Fruit fly (Drosophila melanogaster): Measurements from ENCODE around the gene Sol1.

The Sol1 gene

DNA sequence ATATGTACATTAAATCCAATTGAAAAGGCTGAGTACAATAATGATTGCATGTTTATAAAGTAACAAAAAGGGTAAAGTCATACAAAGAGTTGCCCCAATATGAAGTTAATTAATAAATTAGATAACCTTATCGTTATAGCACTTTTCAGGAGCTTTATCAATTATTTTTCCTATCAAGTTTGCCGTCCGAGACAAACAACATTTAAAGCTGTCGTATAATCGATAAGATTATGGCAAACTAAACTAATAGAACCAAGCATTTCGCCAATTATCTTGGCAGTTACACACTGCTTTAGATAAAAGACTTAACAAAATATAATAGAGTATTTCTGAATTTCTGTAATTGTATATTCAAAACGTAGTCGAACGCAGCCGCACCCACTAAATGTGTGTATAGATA is 19.1 kb downstream of the Sol1 start:
- TF ChIP-seq kay (GFP tag; ENCODE audit: borderline replicate concordance): peak; percentile 77
- TF ChIP-seq CG14711 (tag; optimal IDR thresholded peaks at IDR 0.05): no peak
- TF ChIP-seq Hr96 (GFP tag; optimal IDR thresholded peaks at IDR 0.05): no peak

DNA sequence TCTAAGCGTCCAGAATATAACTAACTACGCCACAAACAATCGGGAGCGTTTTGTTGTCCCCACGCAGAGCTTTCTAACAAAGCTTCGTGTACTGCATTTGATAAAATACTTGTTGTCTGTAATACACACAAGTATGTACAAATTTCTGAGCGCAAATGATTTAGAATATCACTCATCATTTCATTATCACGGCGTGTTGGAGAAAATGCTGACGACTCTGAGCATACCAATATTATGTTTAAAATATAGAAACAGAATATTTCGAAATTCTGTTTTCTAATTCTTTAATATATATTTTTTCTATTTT is 19.8 kb downstream of the Sol1 start, which contains the start of gene Cyp9f2:
Gene Cyp9f2 (minus strand): TSS at position 101 of the 307 bp plus-strand sequence.
- no peak for TF ChIP-seq CG7045 (GFP tag; optimal IDR thresholded peaks at IDR 0.05)
- no peak for TF ChIP-seq CG11617 (GFP tag; optimal IDR thresholded peaks at IDR 0.05)
- TF ChIP-seq cic (GFP tag; optimal IDR thresholded peaks at IDR 0.05): peak; percentile 69

DNA sequence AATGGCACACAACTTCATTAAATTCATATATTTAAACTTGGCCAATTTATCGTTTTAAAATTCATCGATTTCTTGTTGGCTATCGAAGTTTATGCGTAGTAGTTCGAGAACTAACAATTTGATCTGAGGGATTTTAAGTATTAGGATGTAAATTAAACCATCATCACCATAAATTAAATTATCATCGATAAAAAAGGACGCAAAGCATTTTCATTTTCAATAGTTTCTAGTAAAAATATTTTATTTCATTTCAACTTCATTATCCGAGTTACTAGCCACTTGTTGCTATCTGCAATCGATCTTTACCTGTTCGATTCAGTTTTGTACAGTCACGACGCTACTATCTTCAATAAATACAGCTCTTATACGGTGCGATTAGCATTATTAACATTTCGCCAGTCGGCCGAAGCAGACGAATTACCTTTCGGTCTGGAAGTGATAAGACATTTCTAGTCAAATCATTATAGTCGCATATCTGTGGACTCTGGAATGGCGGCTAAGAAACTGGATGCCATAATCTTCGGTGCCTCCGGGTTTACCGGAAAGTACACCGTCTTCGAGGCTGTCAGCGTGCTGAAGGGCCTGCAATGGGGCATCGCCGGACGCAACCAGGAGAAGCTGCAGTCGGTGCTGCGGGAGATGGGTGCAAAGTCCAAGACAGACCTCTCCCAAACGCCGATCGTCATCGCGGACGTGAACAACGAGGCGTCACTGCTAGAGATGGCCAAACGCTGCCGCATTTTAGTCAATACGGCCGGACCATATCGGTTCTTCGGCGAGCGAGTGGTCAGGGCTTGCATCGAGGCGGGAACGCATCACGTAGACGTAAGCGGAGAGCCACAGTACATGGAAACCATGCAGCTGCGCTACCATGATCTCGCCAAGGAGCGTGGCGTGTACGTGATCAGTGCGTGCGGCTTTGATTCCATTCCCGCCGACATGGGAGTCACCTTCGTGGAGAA is 20.5 kb downstream of the Sol1 start, which contains the start of gene CG5167:
Gene CG5167 (plus strand): TSS at position 298 of the 962 bp plus-strand sequence.
- TF ChIP-seq cic (GFP tag; optimal IDR thresholded peaks at IDR 0.05) (peak; percentile 47), pad (GFP tag; optimal IDR thresholded peaks at IDR 0.05) (no peak), CG12768 (GFP tag; optimal IDR thresholded peaks at IDR 0.05) (peak; percentile 96), Crg-1 (GFP tag; optimal IDR thresholded peaks at IDR 0.05) (no peak), Clk (GFP tag; optimal IDR thresholded peaks at IDR 0.05) (no peak), kay (GFP tag; ENCODE audit: borderline replicate concordance) (no peak), toe (GFP tag; optimal IDR thresholded peaks at IDR 0.05) (peak; percentile 70), bab1 (GFP tag; optimal IDR thresholded peaks at IDR 0.05) (peak; percentile 60), CG7101 (tag; optimal IDR thresholded peaks at IDR 0.05) (peak; percentile 59), CG5204 (GFP tag; optimal IDR thresholded peaks at IDR 0.05) (no peak), CG33017 (tag; optimal IDR thresholded peaks at IDR 0.05) (peak; percentile 69), ovo (GFP tag; optimal IDR thresholded peaks at IDR 0.05) (peak; percentile 25), CG11617 (GFP tag; optimal IDR thresholded peaks at IDR 0.05) (peak; percentile 70), CG7045 (GFP tag; optimal IDR thresholded peaks at IDR 0.05) (peak; percentile 24), CG14711 (tag; optimal IDR thresholded peaks at IDR 0.05) (peak; percentile 65), cnc (optimal IDR thresholded peaks at IDR 0.05) (peak in 1 of 2 experiments; percentile 79), Mnt (GFP tag; optimal IDR thresholded peaks at IDR 0.05) (peak; percentile 33), tj (GFP tag; optimal IDR thresholded peaks at IDR 0.05) (peak; percentile 28), Hr96 (GFP tag; optimal IDR thresholded peaks at IDR 0.05) (peak; percentile 57), CG1620 (GFP tag; optimal IDR thresholded peaks at IDR 0.05) (no peak)

DNA sequence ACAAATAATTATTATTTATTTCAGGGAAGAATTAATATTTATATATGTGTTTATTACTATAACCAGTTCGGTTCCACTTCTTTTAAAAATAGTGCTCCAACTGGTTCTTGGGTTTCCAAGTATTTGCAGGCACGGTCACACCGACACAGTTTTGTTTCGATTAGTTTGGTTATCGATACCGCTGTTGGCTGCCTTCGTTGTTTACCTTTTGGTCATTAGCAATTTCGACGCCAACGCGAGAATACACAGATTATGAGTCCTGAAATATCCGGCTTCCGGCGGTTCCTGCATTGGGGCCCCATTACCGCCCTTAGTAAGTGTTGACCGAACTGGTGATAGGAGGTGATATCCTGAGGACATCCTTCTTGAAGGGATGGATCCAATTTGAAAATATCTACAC is 22.1 kb downstream of the Sol1 start, which contains the start of gene CG5196:
Gene CG5196 (plus strand): TSS at position 157 of the 400 bp plus-strand sequence.
- TF ChIP-seq Mnt (GFP tag; optimal IDR thresholded peaks at IDR 0.05): peak; percentile 50
- TF ChIP-seq CG7101 (tag; optimal IDR thresholded peaks at IDR 0.05): peak; percentile 35
- no peak for TF ChIP-seq toe (GFP tag; optimal IDR thresholded peaks at IDR 0.05)
- peak; percentile 20 for TF ChIP-seq CG1620 (GFP tag; optimal IDR thresholded peaks at IDR 0.05)
- peak; percentile 2 for TF ChIP-seq cic (GFP tag; optimal IDR thresholded peaks at IDR 0.05)
- TF ChIP-seq CG11617 (GFP tag; optimal IDR thresholded peaks at IDR 0.05): peak; percentile 8
- TF ChIP-seq CG14711 (tag; optimal IDR thresholded peaks at IDR 0.05): peak; percentile 2
- TF ChIP-seq CG12768 (GFP tag; optimal IDR thresholded peaks at IDR 0.05): no peak
- TF ChIP-seq bab1 (GFP tag; optimal IDR thresholded peaks at IDR 0.05): peak; percentile 60

DNA sequence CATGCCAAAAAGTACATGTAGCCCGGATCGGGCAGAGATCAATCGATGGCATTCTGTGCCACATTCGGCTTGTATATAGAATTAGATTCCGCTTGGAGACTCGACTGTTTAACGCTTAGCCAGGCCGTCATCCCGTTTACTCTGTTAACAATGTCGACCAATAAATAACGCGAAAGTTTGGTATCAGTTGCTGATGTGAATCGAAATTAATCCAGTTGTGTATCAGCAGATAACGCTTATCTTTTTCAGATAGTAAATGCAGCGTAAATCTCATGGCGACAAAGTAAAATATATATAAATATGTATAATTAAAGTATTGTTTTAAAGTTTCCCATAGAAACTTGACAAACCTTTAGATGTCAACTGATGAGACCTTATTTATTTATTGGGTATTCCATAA is 25.4 kb downstream of the Sol1 start:
- TF ChIP-seq CG7101 (tag; optimal IDR thresholded peaks at IDR 0.05): no peak
- no peak for TF ChIP-seq CG14711 (tag; optimal IDR thresholded peaks at IDR 0.05)
- no peak for TF ChIP-seq cnc (optimal IDR thresholded peaks at IDR 0.05)
- no peak for TF ChIP-seq ovo (GFP tag; optimal IDR thresholded peaks at IDR 0.05)
- TF ChIP-seq toe (GFP tag; optimal IDR thresholded peaks at IDR 0.05): no peak
- no peak for TF ChIP-seq tj (GFP tag; optimal IDR thresholded peaks at IDR 0.05)
- no peak for TF ChIP-seq CG11617 (GFP tag; optimal IDR thresholded peaks at IDR 0.05)
- TF ChIP-seq Clk (GFP tag; optimal IDR thresholded peaks at IDR 0.05): no peak
- no peak for TF ChIP-seq Hr96 (GFP tag; optimal IDR thresholded peaks at IDR 0.05)

DNA sequence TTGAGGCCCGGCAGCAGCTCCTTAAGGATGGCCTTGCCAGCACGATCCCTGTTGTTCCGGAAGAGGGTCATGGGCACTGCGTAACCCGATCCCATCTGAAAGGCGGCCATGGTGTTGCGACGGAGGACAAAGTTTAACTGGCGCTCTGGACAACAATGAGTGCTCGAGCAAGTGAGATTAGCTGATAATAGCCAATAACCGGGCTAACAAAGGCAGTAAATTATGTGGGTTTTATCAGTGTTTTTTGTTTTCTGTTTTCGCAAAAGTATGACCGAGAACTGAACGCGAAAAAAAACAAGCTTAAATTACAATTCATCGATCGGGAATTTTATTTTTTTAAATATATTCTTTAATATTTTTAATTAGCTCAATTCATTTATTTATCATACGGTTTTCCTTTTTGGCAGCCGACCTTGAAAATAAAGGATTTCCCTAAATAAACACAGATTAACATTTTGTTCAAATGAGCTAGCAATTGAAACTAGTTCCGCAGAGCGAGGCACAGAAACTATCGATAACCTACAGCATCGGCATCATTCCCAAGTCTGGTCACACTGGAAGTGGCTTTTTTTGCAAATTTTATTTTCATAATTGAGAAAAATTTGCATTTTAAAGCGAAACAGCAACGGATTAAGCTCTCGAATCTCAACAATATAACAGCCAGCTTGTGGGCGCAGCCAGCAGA is 27.4 kb downstream of the Sol1 start, which contains the start of the genes Dip-C and pps:
Gene Dip-C (minus strand): TSS at position 486 of the 685 bp plus-strand sequence.
Gene pps (plus strand): TSS at position 555 of the 685 bp plus-strand sequence.
- TF ChIP-seq CG7101 (tag; optimal IDR thresholded peaks at IDR 0.05) (no peak), Crg-1 (GFP tag; optimal IDR thresholded peaks at IDR 0.05) (no peak), Clk (GFP tag; optimal IDR thresholded peaks at IDR 0.05) (no peak), CG33017 (tag; optimal IDR thresholded peaks at IDR 0.05) (peak; percentile 27), kay (GFP tag; ENCODE audit: borderline replicate concordance) (no peak), toe (GFP tag; optimal IDR thresholded peaks at IDR 0.05) (no peak), cic (GFP tag; optimal IDR thresholded peaks at IDR 0.05) (no peak), bab1 (GFP tag; optimal IDR thresholded peaks at IDR 0.05) (peak; percentile 14), CG11617 (GFP tag; optimal IDR thresholded peaks at IDR 0.05) (peak; percentile 11), Hr96 (GFP tag; optimal IDR thresholded peaks at IDR 0.05) (no peak), CG14711 (tag; optimal IDR thresholded peaks at IDR 0.05) (no peak), Mnt (GFP tag; optimal IDR thresholded peaks at IDR 0.05) (peak; percentile 10), CG12768 (GFP tag; optimal IDR thresholded peaks at IDR 0.05) (no peak), CG5204 (GFP tag; optimal IDR thresholded peaks at IDR 0.05) (no peak), ovo (GFP tag; optimal IDR thresholded peaks at IDR 0.05) (no peak)

Measured in whole organism, adult.